Worm (Caenorhabditis elegans) whole organism, late embryonic: ENCODE measurements around the gene dbt-1.

ENCODE experiments used
- C08G9.2 ChIP-seq: sonication (generic microtip); optimal IDR thresholded peaks from 2 replicates; lab custom pipeline; 2016; ENCODE audit warnings: mild to moderate bottlenecking, missing genetic modification characterization, moderate library complexity, missing compliant biosample characterization
- C38D4.7 ChIP-seq: fragments of 200-800 bp; sonication (Bioruptor generic); optimal IDR thresholded peaks from 2 replicates; lab custom pipeline; 2018; ENCODE audit warnings: mild to moderate bottlenecking, missing genetic modification characterization, moderate library complexity, missing compliant biosample characterization
- F13H6.1 ChIP-seq: sonication (generic microtip); optimal IDR thresholded peaks from 2 replicates; lab custom pipeline; 2016; ENCODE audit warnings: missing genetic modification characterization, missing compliant biosample characterization
- T23F11.4 ChIP-seq: fragments of 200-800 bp; sonication (Bioruptor generic); optimal IDR thresholded peaks from 2 replicates; lab custom pipeline; 2018; ENCODE audit warnings: mild to moderate bottlenecking, missing genetic modification characterization, missing compliant biosample characterization
- ahr-1 ChIP-seq: sonication (generic microtip); optimal IDR thresholded peaks from 2 replicates; lab custom pipeline; 2016; ENCODE audit warnings: missing genetic modification characterization, missing compliant biosample characterization
- ama-1 ChIP-seq: fragments of 150-350 bp; optimal IDR thresholded peaks from 2 replicates; lab custom pipeline; 2014
- ceh-14 ChIP-seq: sonication (generic microtip); optimal IDR thresholded peaks from 2 replicates; lab custom pipeline; 2016; ENCODE audit warnings: missing genotype, missing genetic modification characterization, missing compliant biosample characterization
- ceh-19 ChIP-seq: fragments of 200-800 bp; sonication (Bioruptor generic); optimal IDR thresholded peaks from 2 replicates; lab custom pipeline; 2018; ENCODE audit warnings: mild to moderate bottlenecking, missing genetic modification characterization, missing compliant biosample characterization
- ceh-22 ChIP-seq: sonication (generic microtip); optimal IDR thresholded peaks from 2 replicates; lab custom pipeline; 2017; ENCODE audit warnings: missing biosample characterization, missing genetic modification characterization
- ceh-24 ChIP-seq: sonication (generic microtip); optimal IDR thresholded peaks from 2 replicates; lab custom pipeline; 2016; ENCODE audit warnings: mild to moderate bottlenecking, missing genetic modification characterization, missing compliant biosample characterization
- ceh-34 ChIP-seq: sonication (generic microtip); optimal IDR thresholded peaks from 2 replicates; lab custom pipeline; 2016; ENCODE audit warnings: mild to moderate bottlenecking, missing genetic modification characterization, missing compliant biosample characterization
- ceh-9 ChIP-seq: sonication (generic microtip); optimal IDR thresholded peaks from 2 replicates; lab custom pipeline; 2016; ENCODE audit warnings: mild to moderate bottlenecking, missing genetic modification characterization, inconsistent platforms, missing compliant biosample characterization
- elt-2 ChIP-seq: sonication (generic microtip); optimal IDR thresholded peaks from 2 replicates; lab custom pipeline; 2016; ENCODE audit warnings: missing genetic modification reagents, missing genetic modification characterization, missing compliant biosample characterization
- elt-4 ChIP-seq: sonication (generic microtip); optimal IDR thresholded peaks from 2 replicates; lab custom pipeline; 2016; ENCODE audit warnings: missing genetic modification characterization, missing compliant biosample characterization
- fax-1 ChIP-seq: sonication (generic microtip); optimal IDR thresholded peaks from 2 replicates; lab custom pipeline; 2016; ENCODE audit warnings: missing genotype, missing genetic modification characterization, missing compliant biosample characterization
- hlh-13 ChIP-seq: fragments of 200-800 bp; sonication (Bioruptor generic); optimal IDR thresholded peaks from 2 replicates; lab custom pipeline; 2018; ENCODE audit warnings: mild to moderate bottlenecking, missing genetic modification characterization, missing compliant biosample characterization
- hlh-30 ChIP-seq: sonication (generic microtip); optimal IDR thresholded peaks from 2 replicates; lab custom pipeline; 2017; ENCODE audit warnings: antibody characterized with exemption, missing genetic modification characterization, missing compliant biosample characterization; ENCODE audit not compliant: insufficient read depth
- hlh-8 ChIP-seq: sonication (generic microtip); optimal IDR thresholded peaks from 2 replicates; lab custom pipeline; 2016; ENCODE audit warnings: missing genotype, missing genetic modification characterization, missing compliant biosample characterization
- nfya-1 ChIP-seq: sonication (generic microtip); optimal IDR thresholded peaks from 2 replicates; lab custom pipeline; 2017; ENCODE audit warnings: missing genetic modification characterization, mild to moderate bottlenecking, missing compliant biosample characterization, antibody characterized with exemption, moderate library complexity
- nhr-11 ChIP-seq: fragments of 150-350 bp; optimal IDR thresholded peaks from 2 replicates; lab custom pipeline; 2014; ENCODE audit warnings: missing biosample characterization, missing genetic modification characterization
- nhr-232 ChIP-seq: sonication (generic microtip); optimal IDR thresholded peaks from 2 replicates; lab custom pipeline; 2016; ENCODE audit warnings: missing genetic modification characterization, missing compliant biosample characterization
- npax-4 ChIP-seq: sonication (generic microtip); optimal IDR thresholded peaks from 2 replicates; lab custom pipeline; 2016; ENCODE audit warnings: missing genetic modification characterization, missing compliant biosample characterization
- odd-2 ChIP-seq: sonication (generic microtip); optimal IDR thresholded peaks from 2 replicates; lab custom pipeline; 2017; ENCODE audit warnings: antibody characterized with exemption, mild to moderate bottlenecking, missing genetic modification characterization, missing compliant biosample characterization
- pag-3 ChIP-seq: sonication (generic microtip); optimal IDR thresholded peaks from 2 replicates; lab custom pipeline; 2016; ENCODE audit warnings: missing compliant biosample characterization, missing genetic modification characterization, borderline replicate concordance
- pat-9 ChIP-seq: fragments of 200-800 bp; sonication (Bioruptor generic); optimal IDR thresholded peaks from 2 replicates; lab custom pipeline; 2018; ENCODE audit warnings: mild to moderate bottlenecking, missing genetic modification characterization, moderate library complexity, missing compliant biosample characterization
- pax-1 ChIP-seq: fragments of 150-350 bp; optimal IDR thresholded peaks from 2 replicates; lab custom pipeline; 2014; ENCODE audit warnings: missing biosample characterization, missing genetic modification characterization
- pha-2 ChIP-seq: sonication (generic microtip); optimal IDR thresholded peaks from 2 replicates; lab custom pipeline; 2017; ENCODE audit warnings: mild to moderate bottlenecking, missing genetic modification characterization, missing compliant biosample characterization
- pqm-1 ChIP-seq: sonication (generic microtip); optimal IDR thresholded peaks from 2 replicates; lab custom pipeline; 2016; ENCODE audit warnings: missing genetic modification characterization, missing compliant biosample characterization
- pros-1 ChIP-seq: fragments of 150-350 bp; optimal IDR thresholded peaks from 2 replicates; lab custom pipeline; 2014; ENCODE audit warnings: missing biosample characterization, missing genetic modification reagents, missing genetic modification characterization
- rnt-1 ChIP-seq: sonication (generic microtip); optimal IDR thresholded peaks from 2 replicates; lab custom pipeline; 2016; ENCODE audit warnings: missing genetic modification characterization, missing compliant biosample characterization
- sox-4 ChIP-seq: sonication (generic microtip); optimal IDR thresholded peaks from 2 replicates; lab custom pipeline; 2017; ENCODE audit warnings: mild to moderate bottlenecking, missing genetic modification characterization, inconsistent platforms, missing compliant biosample characterization
- syd-9 ChIP-seq: sonication (generic microtip); optimal IDR thresholded peaks from 2 replicates; lab custom pipeline; 2016; ENCODE audit warnings: mild to moderate bottlenecking, missing genetic modification characterization, moderate library complexity, missing compliant biosample characterization
- tbx-2 ChIP-seq: sonication (generic microtip); optimal IDR thresholded peaks from 2 replicates; lab custom pipeline; 2016; ENCODE audit warnings: missing genetic modification characterization, missing compliant biosample characterization
- ttx-3 ChIP-seq: sonication (generic microtip); optimal IDR thresholded peaks from 2 replicates; lab custom pipeline; 2016; ENCODE audit warnings: missing genetic modification reagents, missing genetic modification characterization, missing compliant biosample characterization
- unc-3 ChIP-seq, 2 experiments: fragments of 200-800 bp in 1 of 2; sonication (Bioruptor generic) in 1 of 2; sonication (generic microtip) in 1 of 2; conservative IDR thresholded peaks in 1 of 2; optimal IDR thresholded peaks in 1 of 2; 2 replicates each; pipeline versions ENCODE4 v1.3.6 to Lab custom; 2016 to 2022; ENCODE audit warnings: missing compliant biosample characterization in 2 of 2, missing genetic modification characterization in 2 of 2, missing genetic modification reagents in 1 of 2

dbt-1 gene

DNA sequence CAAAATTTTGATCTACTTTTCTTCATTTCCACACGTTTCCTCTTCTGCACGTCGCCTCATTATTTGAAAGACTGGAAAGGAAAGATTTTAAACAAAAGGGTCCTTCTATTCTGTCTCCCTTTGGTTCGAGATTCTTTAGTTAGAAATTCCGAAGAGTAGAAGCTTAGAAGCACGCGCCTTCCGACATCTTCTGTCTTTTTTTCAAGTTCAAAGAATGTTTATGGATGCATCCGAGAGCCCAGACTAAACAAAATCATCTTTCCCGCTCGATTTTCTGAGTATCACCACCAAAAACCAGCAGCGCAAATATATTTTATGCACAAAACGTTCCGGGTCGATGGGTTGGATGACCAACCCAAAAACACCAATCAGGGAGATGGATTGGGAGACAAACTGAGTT lies 39.1 kb upstream of the dbt-1 start:
- TF ChIP-seq unc-3 (GFP tag; conservative IDR thresholded peaks at IDR 0.05; lab: Robert Waterston, UW), result no peak
- TF ChIP-seq unc-3 (tag; optimal IDR thresholded peaks at IDR 0.05; lab: Kevin White, UChicago), result no peak

DNA sequence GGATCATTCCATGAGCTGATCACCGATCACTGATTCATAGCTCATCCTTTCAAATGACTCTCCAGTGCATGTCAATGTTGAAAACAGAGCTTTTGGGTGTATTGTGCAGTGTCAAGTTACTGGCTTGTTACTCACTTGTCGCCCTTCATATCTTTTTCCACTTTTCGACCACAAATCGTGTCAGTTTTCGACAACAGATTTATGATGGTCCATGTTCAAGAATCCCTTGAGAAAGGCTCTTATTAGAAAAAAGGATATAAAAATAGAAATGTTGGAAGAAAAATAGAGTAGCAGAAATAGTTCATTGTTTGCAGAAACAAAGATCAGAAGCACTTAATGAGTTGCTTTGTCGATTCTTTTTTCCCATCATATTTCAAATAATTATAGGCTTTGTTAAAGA lies 38.4 kb upstream of the dbt-1 start:
- no peak for TF ChIP-seq F13H6.1 (tag; lab: Kevin White, UChicago)

DNA sequence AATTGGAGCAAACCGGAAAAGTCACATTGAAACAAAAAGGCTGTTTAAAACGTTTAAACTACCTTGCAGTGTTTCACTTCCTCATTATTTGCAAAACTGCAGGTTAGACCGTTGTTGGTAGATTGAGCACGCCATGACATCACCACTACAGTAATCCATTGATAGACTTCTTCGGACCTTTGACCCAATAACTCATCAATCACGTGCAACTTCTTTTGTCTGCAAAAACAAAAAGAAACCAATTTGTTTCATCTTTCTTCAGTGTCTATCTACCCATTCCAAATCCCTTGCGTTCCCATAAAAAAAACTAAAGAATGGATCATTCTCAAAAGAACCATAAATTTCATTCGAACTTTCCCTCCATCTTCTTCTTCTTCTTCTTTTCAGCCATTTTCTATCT lies 36.1 kb upstream of the dbt-1 start:
- TF ChIP-seq pax-1 (tag; lab: Kevin White, UChicago), result no peak
- TF ChIP-seq ceh-22 (tag; lab: Kevin White, UChicago), result no peak
- TF ChIP-seq hlh-8 (tag; lab: Kevin White, UChicago), result no peak
- TF ChIP-seq odd-2 (tag; lab: Kevin White, UChicago), result no peak
- no peak for TF ChIP-seq fax-1 (tag; lab: Kevin White, UChicago)
- no peak for TF ChIP-seq ceh-9
- TF ChIP-seq ttx-3 (tag; lab: Kevin White, UChicago), result no peak
- no peak for TF ChIP-seq F13H6.1 (tag; lab: Kevin White, UChicago)
- TF ChIP-seq C38D4.7, result no peak

DNA sequence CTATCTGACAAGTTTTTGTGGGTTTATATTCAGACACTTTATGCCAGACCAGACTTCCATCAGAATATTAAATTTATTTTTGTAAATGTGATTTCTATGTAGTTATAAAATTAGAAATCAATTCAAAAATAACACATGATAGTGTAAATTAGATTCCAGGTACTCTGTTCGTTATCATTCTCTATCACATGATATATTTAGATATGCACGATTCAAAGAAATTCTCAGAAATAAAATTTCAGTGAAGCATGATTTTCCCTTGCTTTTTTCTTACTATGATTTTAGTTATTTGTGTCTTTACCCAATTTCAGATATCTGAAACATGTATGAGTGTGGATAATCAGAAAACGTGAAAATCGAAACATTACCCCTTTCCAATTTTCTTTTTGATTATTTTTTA lies 32.5 kb upstream of the dbt-1 start:
- TF ChIP-seq hlh-30 (no peak), ceh-22 (tag; lab: Kevin White, UChicago) (no peak), ttx-3 (tag; lab: Kevin White, UChicago) (no peak), npax-4 (tag; lab: Kevin White, UChicago) (no peak), ceh-19 (no peak), ceh-24 (tag; lab: Kevin White, UChicago) (no peak), unc-3 (GFP tag; conservative IDR thresholded peaks at IDR 0.05; lab: Robert Waterston, UW) (no peak), unc-3 (tag; optimal IDR thresholded peaks at IDR 0.05; lab: Kevin White, UChicago) (no peak), hlh-13 (GFP tag; lab: Kevin White, UChicago) (no peak), pag-3 (no peak), pax-1 (tag; lab: Kevin White, UChicago) (no peak), elt-2 (tag; lab: Kevin White, UChicago) (no peak), rnt-1 (no peak), nhr-232 (tag; lab: Kevin White, UChicago) (no peak), C38D4.7 (no peak), ahr-1 (tag; lab: Kevin White, UChicago) (no peak), nfya-1 (tag; lab: Kevin White, UChicago) (no peak), sox-4 (tag; lab: Kevin White, UChicago) (no peak), hlh-8 (tag; lab: Kevin White, UChicago) (no peak)

DNA sequence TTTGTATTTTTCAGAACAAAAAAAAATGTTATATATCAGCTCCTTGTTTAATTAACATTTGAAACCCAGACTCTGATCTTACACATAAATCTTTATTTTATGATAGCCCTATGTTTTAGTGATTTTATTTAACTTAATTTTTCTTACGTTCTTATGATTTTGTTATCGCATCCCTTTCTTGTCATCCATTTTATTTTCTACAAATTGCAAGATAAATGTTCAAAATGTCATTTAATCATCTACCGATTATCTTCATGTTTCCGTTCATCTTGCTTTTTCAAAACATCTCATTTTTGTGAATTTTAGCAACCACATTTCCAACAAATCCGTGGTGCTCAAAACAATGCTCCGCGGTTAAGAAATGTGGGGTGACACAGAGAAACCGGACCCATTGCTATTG lies 31.3 kb upstream of the dbt-1 start, which contains the start of gene DH11.5:
TSS of gene DH11.5 (plus strand) at position 301 of the 400 bp plus-strand sequence.
- no peak for TF ChIP-seq pros-1 (tag; lab: Kevin White, UChicago)
- TF ChIP-seq ahr-1 (tag; lab: Kevin White, UChicago), result no peak
- no peak for TF ChIP-seq ama-1 (lab: Kevin White, UChicago)
- TF ChIP-seq ceh-14 (tag; lab: Kevin White, UChicago), result no peak
- no peak for TF ChIP-seq ceh-34
- TF ChIP-seq tbx-2 (tag; lab: Kevin White, UChicago), result no peak
- no peak for TF ChIP-seq pat-9 (tag; lab: Kevin White, UChicago)
- TF ChIP-seq ceh-19, result no peak
- no peak for TF ChIP-seq pag-3
- TF ChIP-seq pqm-1 (tag; lab: Kevin White, UChicago), result no peak
- TF ChIP-seq npax-4 (tag; lab: Kevin White, UChicago), result no peak
- no peak for TF ChIP-seq syd-9
- no peak for TF ChIP-seq nhr-11 (tag; lab: Kevin White, UChicago)
- TF ChIP-seq ceh-22 (tag; lab: Kevin White, UChicago), result no peak
- TF ChIP-seq elt-4 (tag; lab: Kevin White, UChicago), result no peak
- TF ChIP-seq T23F11.4, result no peak
- no peak for TF ChIP-seq pha-2 (tag; lab: Kevin White, UChicago)
- no peak for TF ChIP-seq ttx-3 (tag; lab: Kevin White, UChicago)
- no peak for TF ChIP-seq C08G9.2 (tag; lab: Kevin White, UChicago)
- no peak for TF ChIP-seq F13H6.1 (tag; lab: Kevin White, UChicago)
- TF ChIP-seq, all 69 proteins: peak for 0
